Fruit fly (Drosophila melanogaster): Measurements from ENCODE around the gene Nep1.

- TF ChIP-seq eve (GFP tag; optimal IDR thresholded peaks at IDR 0.05) (no peak), prd (optimal IDR thresholded peaks at IDR 0.05) (no peak), prd (GFP tag; IDR thresholded peaks at IDR 0.05) (no peak), eyg (GFP tag; optimal IDR thresholded peaks at IDR 0.05) (no peak), CG7357 (GFP tag; IDR thresholded peaks at IDR 0.05) (no peak), Abd-B (GFP tag; optimal IDR thresholded peaks at IDR 0.05) (no peak), wek (GFP tag; optimal IDR thresholded peaks at IDR 0.05) (no peak), CG10366 (GFP tag; IDR thresholded peaks at IDR 0.05) (no peak), Jarid2 (GFP tag; optimal IDR thresholded peaks at IDR 0.05) (no peak), CG10462 (GFP tag; optimal IDR thresholded peaks at IDR 0.05) (no peak), Scr (GFP tag; IDR thresholded peaks at IDR 0.05; ENCODE audit: partially characterized antibody) (no peak), CG7963 (GFP tag; IDR thresholded peaks at IDR 0.05; ENCODE audit: partially characterized antibody) (no peak), Hmx (GFP tag; optimal IDR thresholded peaks at IDR 0.05) (no peak), CG11398 (GFP tag; optimal IDR thresholded peaks at IDR 0.05) (no peak), CG33213 (GFP tag; optimal IDR thresholded peaks at IDR 0.05) (no peak)
Measured at dm6 chrX:6094599-6094998, 3.6 kb downstream of the Nep1 start.
